Worm (Caenorhabditis elegans) whole organism, mixed stage, embryonic: Measurements from ENCODE around the gene F49H12.7.

Experiments used
- bed-3 ChIP-seq: fragments of 200-800 bp; sonication (Bioruptor generic); optimal IDR thresholded peaks from 3 replicates; lab custom pipeline; 2018; ENCODE audit warnings: mild to moderate bottlenecking, missing genetic modification characterization, moderate library complexity, missing compliant biosample characterization
- elt-1 ChIP-seq: sonication (generic microtip); optimal IDR thresholded peaks from 2 replicates; lab custom pipeline; 2017; ENCODE audit warnings: missing genetic modification characterization, mild to moderate bottlenecking, missing compliant biosample characterization, antibody characterized with exemption, moderate library complexity, borderline replicate concordance; ENCODE audit not compliant: insufficient read depth
- lin-13 ChIP-seq: fragments of 150-350 bp; optimal IDR thresholded peaks from 2 replicates; lab custom pipeline; 2014; ENCODE audit warnings: missing biosample characterization, missing genetic modification characterization
- lin-32 ChIP-seq: fragments of 200-800 bp; sonication (Bioruptor generic); optimal IDR thresholded peaks from 2 replicates; lab custom pipeline; 2018; ENCODE audit warnings: mild to moderate bottlenecking, missing genetic modification characterization, missing compliant biosample characterization
- mab-5 ChIP-seq: fragments of 150-350 bp; optimal IDR thresholded peaks from 2 replicates; lab custom pipeline; 2014; ENCODE audit warnings: missing biosample characterization, missing genetic modification characterization
- mep-1 ChIP-seq: fragments of 150-350 bp; optimal IDR thresholded peaks from 2 replicates; lab custom pipeline; 2017; ENCODE audit warnings: missing biosample characterization, missing genetic modification reagents, missing genetic modification characterization, inconsistent platforms
- nhr-237 ChIP-seq: fragments of 150-350 bp; optimal IDR thresholded peaks from 2 replicates; lab custom pipeline; 2014; ENCODE audit warnings: missing biosample characterization, missing genetic modification characterization
- nhr-28 ChIP-seq: fragments of 150-350 bp; optimal IDR thresholded peaks from 2 replicates; lab custom pipeline; 2014; ENCODE audit warnings: missing biosample characterization, missing genetic modification characterization
- nhr-76 ChIP-seq: sonication (generic microtip); optimal IDR thresholded peaks from 2 replicates; lab custom pipeline; 2017; ENCODE audit warnings: missing biosample characterization, missing genetic modification characterization
- snpc-4 ChIP-seq: fragments of 150-350 bp; optimal IDR thresholded peaks from 2 replicates; lab custom pipeline; 2014; ENCODE audit warnings: missing biosample characterization, missing genetic modification characterization

ce11 chrX:2070418-2070996 lies 5.7 kb downstream of the F49H12.7 start, which contains the start of gene acl-4:
- TF ChIP-seq snpc-4 (no peak), nhr-76 (tag; lab: Kevin White, UChicago) (no peak), nhr-28 (no peak), lin-13 (no peak), mep-1 (tag; lab: Kevin White, UChicago) (no peak), lin-32 (GFP tag; lab: Kevin White, UChicago) (no peak), nhr-237 (no peak), elt-1 (tag; lab: Kevin White, UChicago) (no peak), mab-5 (tag; lab: Kevin White, UChicago) (no peak), bed-3 (no peak)
